Fruit fly (Drosophila melanogaster) whole organism, embryonic: Measurements from ENCODE around the gene Eo.

Experiments used
- Atf3 ChIP-seq: fragments of 200-800 bp; sonication (Bioruptor generic); optimal IDR thresholded peaks from 3 replicates; lab custom pipeline; 2016; ENCODE audit warnings: missing biosample characterization, missing genetic modification characterization
- CG10565 ChIP-seq: fragments of 200-800 bp; sonication (Bioruptor generic); optimal IDR thresholded peaks from 3 replicates; lab custom pipeline; 2016; ENCODE audit warnings: missing biosample characterization, mild to moderate bottlenecking, missing genetic modification characterization
- CG12299 ChIP-seq: fragments of 200-800 bp; sonication (Bioruptor generic); optimal IDR thresholded peaks from 2 replicates; lab custom pipeline; 2018; ENCODE audit warnings: missing biosample characterization, mild to moderate bottlenecking, missing genetic modification characterization
- CG14014 ChIP-seq: fragments of 200-800 bp; sonication (Bioruptor generic); IDR thresholded peaks from 2 replicates; pipeline ENCODE4 v1.3.6; 2022; ENCODE audit warnings: missing biosample characterization, missing genetic modification characterization
- CG15479 ChIP-seq: fragments of 200-800 bp; sonication (Bioruptor generic); optimal IDR thresholded peaks from 3 replicates; lab custom pipeline; 2019; ENCODE audit warnings: missing biosample characterization, mild to moderate bottlenecking, missing genetic modification characterization, moderate library complexity
- CG1647 ChIP-seq: fragments of 200-800 bp; sonication (Bioruptor generic); optimal IDR thresholded peaks from 3 replicates; lab custom pipeline; 2016; ENCODE audit warnings: missing biosample characterization, missing genetic modification characterization
- CG17361 ChIP-seq: fragments of 200-800 bp; sonication (Bioruptor generic); IDR thresholded peaks from 3 replicates; pipeline ENCODE4 v1.3.6; 2022; ENCODE audit warnings: missing biosample characterization, missing genetic modification characterization
- CG30403 ChIP-seq: fragments of 200-800 bp; sonication (Bioruptor generic); optimal IDR thresholded peaks from 3 replicates; lab custom pipeline; 2016; ENCODE audit warnings: missing biosample characterization, missing genetic modification characterization
- CG31365 ChIP-seq: fragments of 200-800 bp; sonication (Bioruptor generic); optimal IDR thresholded peaks from 2 replicates; lab custom pipeline; 2018; ENCODE audit warnings: missing biosample characterization, mild to moderate bottlenecking, missing genetic modification characterization
- CG3163 ChIP-seq: fragments of 200-800 bp; sonication (Bioruptor generic); optimal IDR thresholded peaks from 3 replicates; lab custom pipeline; 2016; ENCODE audit warnings: missing biosample characterization, missing genetic modification characterization
- CG32767 ChIP-seq: fragments of 200-800 bp; sonication (Bioruptor generic); IDR thresholded peaks from 2 replicates; pipeline ENCODE4 v1.3.6; 2022; ENCODE audit warnings: missing biosample characterization, missing genetic modification characterization
- D19A ChIP-seq: fragments of 200-800 bp; optimal IDR thresholded peaks from 3 replicates; lab custom pipeline; 2019; ENCODE audit warnings: missing biosample characterization, mild to moderate bottlenecking, missing genetic modification characterization, moderate library complexity
- Dek ChIP-seq: fragments of 200-800 bp; sonication (Bioruptor generic); optimal IDR thresholded peaks from 3 replicates; lab custom pipeline; 2019; ENCODE audit warnings: missing biosample characterization, mild to moderate bottlenecking, missing genetic modification characterization, moderate library complexity
- Dip3 ChIP-seq: fragments of 200-800 bp; sonication (Bioruptor generic); optimal IDR thresholded peaks from 3 replicates; lab custom pipeline; 2016; ENCODE audit warnings: missing biosample characterization, missing genetic modification characterization
- Dll ChIP-seq: fragments of 200-800 bp; sonication (Bioruptor generic); IDR thresholded peaks from 4 replicates; pipeline ENCODE4 v1.3.6; 2022; ENCODE audit warnings: missing biosample characterization, missing genetic modification characterization; ENCODE audit not compliant: partially characterized antibody
- HLHmδ ChIP-seq: fragments of 200-800 bp; sonication (Bioruptor generic); optimal IDR thresholded peaks from 2 replicates; lab custom pipeline; 2018; ENCODE audit warnings: missing biosample characterization, mild to moderate bottlenecking, missing genetic modification characterization, moderate library complexity
- Hey ChIP-seq: fragments of 200-800 bp; sonication (Bioruptor generic); optimal IDR thresholded peaks from 3 replicates; lab custom pipeline; 2018; ENCODE audit warnings: missing biosample characterization, mild to moderate bottlenecking, missing genetic modification characterization
- MBD-R2 ChIP-seq: fragments of 200-800 bp; sonication (Bioruptor generic); IDR thresholded peaks from 2 replicates; pipeline ENCODE4 v1.3.6; 2022; ENCODE audit warnings: missing biosample characterization, missing genetic modification characterization
- Mad ChIP-seq: fragments of 200-800 bp; sonication (Bioruptor generic); optimal IDR thresholded peaks from 2 replicates; lab custom pipeline; 2016; ENCODE audit warnings: missing biosample characterization, missing genetic modification characterization
- NK7.1 ChIP-seq: fragments of 200-800 bp; sonication (Bioruptor generic); optimal IDR thresholded peaks from 3 replicates; lab custom pipeline; 2016; ENCODE audit warnings: missing biosample characterization, missing genetic modification characterization
- Ptx1 ChIP-seq: fragments of 200-800 bp; sonication (Bioruptor generic); IDR thresholded peaks from 2 replicates; pipeline ENCODE4 v1.3.6; 2022; ENCODE audit warnings: missing biosample characterization, missing genetic modification characterization
- Six4 ChIP-seq: fragments of 200-800 bp; sonication (Bioruptor generic); optimal IDR thresholded peaks from 2 replicates; lab custom pipeline; 2016; ENCODE audit warnings: missing biosample characterization, missing genetic modification characterization
- YL-1 ChIP-seq: fragments of 200-800 bp; sonication (Bioruptor generic); optimal IDR thresholded peaks from 3 replicates; lab custom pipeline; 2017; ENCODE audit warnings: missing biosample characterization, mild to moderate bottlenecking, missing genetic modification characterization
- amos ChIP-seq: fragments of 200-800 bp; sonication (Bioruptor generic); IDR thresholded peaks from 2 replicates; pipeline ENCODE4 v1.3.6; 2022; ENCODE audit warnings: missing biosample characterization, missing genetic modification characterization; ENCODE audit not compliant: partially characterized antibody
- chm ChIP-seq: fragments of 200-800 bp; sonication (Bioruptor generic); IDR thresholded peaks from 2 replicates; pipeline ENCODE4 v1.3.6; 2022; ENCODE audit warnings: missing biosample characterization, missing genetic modification characterization
- dati ChIP-seq: fragments of 200-800 bp; sonication (Bioruptor generic); IDR thresholded peaks from 2 replicates; pipeline ENCODE4 v1.3.6; 2022; ENCODE audit warnings: missing biosample characterization, missing genetic modification characterization
- dpn ChIP-seq, 2 experiments: fragments of 200-800 bp; sonication (Bioruptor generic); optimal IDR thresholded peaks; 3 replicates each; lab custom pipeline; 2016; ENCODE audit warnings: missing biosample characterization in 2 of 2, missing genetic modification characterization in 2 of 2
- ems ChIP-seq: fragments of 200-800 bp; sonication (Bioruptor generic); optimal IDR thresholded peaks from 3 replicates; lab custom pipeline; 2016; ENCODE audit warnings: missing biosample characterization, missing genetic modification characterization
- en ChIP-seq: fragments of 200-800 bp; sonication (Bioruptor generic); optimal IDR thresholded peaks from 2 replicates; lab custom pipeline; 2016; ENCODE audit warnings: missing biosample characterization, missing genetic modification characterization
- ewg ChIP-seq: fragments of 200-800 bp; sonication (Bioruptor generic); optimal IDR thresholded peaks from 3 replicates; lab custom pipeline; 2017; ENCODE audit warnings: mild to moderate bottlenecking, missing biosample characterization, missing genetic modification reagents, missing genetic modification characterization
- fd3F ChIP-seq: fragments of 200-800 bp; sonication (Bioruptor generic); optimal IDR thresholded peaks from 2 replicates; lab custom pipeline; 2018; ENCODE audit warnings: missing biosample characterization, mild to moderate bottlenecking, missing genetic modification characterization, moderate library complexity
- fd64A ChIP-seq: fragments of 200-800 bp; sonication (Bioruptor generic); optimal IDR thresholded peaks from 3 replicates; lab custom pipeline; 2018; ENCODE audit warnings: missing biosample characterization, mild to moderate bottlenecking, missing genetic modification characterization
- gcm2 ChIP-seq: fragments of 200-800 bp; sonication (Bioruptor generic); optimal IDR thresholded peaks from 2 replicates; lab custom pipeline; 2016; ENCODE audit warnings: missing biosample characterization, missing genetic modification characterization
- gem ChIP-seq: fragments of 200-800 bp; sonication (Bioruptor generic); optimal IDR thresholded peaks from 2 replicates; lab custom pipeline; 2019; ENCODE audit warnings: missing biosample characterization, mild to moderate bottlenecking, missing genetic modification characterization, moderate library complexity
- grau ChIP-seq: fragments of 200-800 bp; optimal IDR thresholded peaks from 3 replicates; lab custom pipeline; 2019; ENCODE audit warnings: missing biosample characterization, mild to moderate bottlenecking, missing genetic modification characterization, moderate library complexity
- gsb-n ChIP-seq: fragments of 200-800 bp; sonication (Bioruptor generic); optimal IDR thresholded peaks from 3 replicates; lab custom pipeline; 2018; ENCODE audit warnings: missing biosample characterization, mild to moderate bottlenecking, missing genetic modification characterization
- ham ChIP-seq: fragments of 200-800 bp; sonication (Bioruptor generic); IDR thresholded peaks from 2 replicates; pipeline ENCODE4 v1.3.6; 2022; ENCODE audit warnings: missing biosample characterization, missing genetic modification characterization
- lilli ChIP-seq: fragments of 200-800 bp; sonication (Bioruptor generic); optimal IDR thresholded peaks from 3 replicates; lab custom pipeline; 2016; ENCODE audit warnings: missing biosample characterization, missing genetic modification characterization
- maf-S ChIP-seq: fragments of 200-800 bp; sonication (Bioruptor generic); optimal IDR thresholded peaks from 2 replicates; lab custom pipeline; 2016; ENCODE audit warnings: missing biosample characterization, missing genetic modification characterization
- nmo ChIP-seq: fragments of 200-800 bp; sonication (Bioruptor generic); optimal IDR thresholded peaks from 2 replicates; lab custom pipeline; 2018; ENCODE audit warnings: missing biosample characterization, mild to moderate bottlenecking, missing genetic modification characterization, moderate library complexity
- nom ChIP-seq: fragments of 200-800 bp; sonication (Bioruptor generic); optimal IDR thresholded peaks from 2 replicates; lab custom pipeline; 2017; ENCODE audit warnings: missing biosample characterization, missing genetic modification characterization, mild to moderate bottlenecking, moderate library complexity, missing genetic modification reagents
- phol ChIP-seq: fragments of 200-800 bp; sonication (Bioruptor generic); optimal IDR thresholded peaks from 3 replicates; lab custom pipeline; 2018; ENCODE audit warnings: missing biosample characterization, mild to moderate bottlenecking, missing genetic modification characterization, moderate library complexity
- rib ChIP-seq: fragments of 200-800 bp; sonication (Bioruptor generic); IDR thresholded peaks from 2 replicates; pipeline ENCODE4 v1.3.6; 2022; ENCODE audit warnings: missing biosample characterization, missing genetic modification characterization
- sim ChIP-seq: fragments of 200-800 bp; sonication (Bioruptor generic); IDR thresholded peaks from 2 replicates; pipeline ENCODE4 v1.3.6; 2022; ENCODE audit warnings: missing biosample characterization, missing genetic modification characterization
- slou ChIP-seq: fragments of 200-800 bp; sonication (Bioruptor generic); optimal IDR thresholded peaks from 3 replicates; lab custom pipeline; 2016; ENCODE audit warnings: missing biosample characterization, missing genetic modification characterization
- sna ChIP-seq: fragments of 200-800 bp; sonication (Bioruptor generic); IDR thresholded peaks from 2 replicates; pipeline ENCODE4 v1.3.6; 2022; ENCODE audit warnings: missing biosample characterization, missing genetic modification characterization; ENCODE audit not compliant: partially characterized antibody
- usp ChIP-seq: fragments of >200 bp; optimal IDR thresholded peaks from 2 replicates; lab custom pipeline; 2017; ENCODE audit warnings: missing biosample characterization, missing genetic modification characterization
- vfl ChIP-seq: fragments of 200-800 bp; sonication (Bioruptor generic); optimal IDR thresholded peaks from 2 replicates; lab custom pipeline; 2016; ENCODE audit warnings: missing biosample characterization, missing genetic modification characterization
- wdn ChIP-seq: fragments of 200-800 bp; sonication (Bioruptor generic); IDR thresholded peaks from 2 replicates; pipeline ENCODE4 v1.3.6; 2022; ENCODE audit warnings: missing biosample characterization, missing genetic modification characterization
- wor ChIP-seq: fragments of 200-800 bp; sonication (Bioruptor generic); IDR thresholded peaks from 2 replicates; pipeline ENCODE4 v1.3.6; 2022; ENCODE audit warnings: missing biosample characterization, missing genetic modification characterization

Eo gene

dm6 chrX:14952845-14953720 lies 34.5 kb upstream of the Eo start, which contains the start of gene pdgy (continued):
- TF ChIP-seq D19A (tag; lab: Kevin White, UChicago): peak; percentile 39
- no peak for TF ChIP-seq fd3F
- no peak for TF ChIP-seq Six4 (GFP tag; lab: Kevin White, UChicago)
- no peak for TF ChIP-seq Dek (tag; lab: Kevin White, UChicago)
- TF ChIP-seq NK7.1 (GFP tag; lab: Kevin White, UChicago): no peak
- no peak for TF ChIP-seq amos (GFP tag; lab: Robert Waterston, UW)
- no peak for TF ChIP-seq en (GFP tag; lab: Kevin White, UChicago)
- TF ChIP-seq nmo (GFP tag; lab: Kevin White, UChicago): no peak
- no peak for TF ChIP-seq gsb-n (tag; lab: Kevin White, UChicago)
- no peak for TF ChIP-seq sim (GFP tag; lab: Robert Waterston, UW)
- TF ChIP-seq maf-S (GFP tag; lab: Kevin White, UChicago): no peak
- TF ChIP-seq dpn (GFP tag; optimal IDR thresholded peaks at IDR 0.05; lab: Kevin White, UChicago): no peak
- no peak for TF ChIP-seq usp (GFP tag; lab: Kevin White, UChicago)
- TF ChIP-seq dati: no peak
- no peak for TF ChIP-seq CG15479 (GFP tag; lab: Kevin White, UChicago)
- TF ChIP-seq ems (GFP tag; lab: Kevin White, UChicago): no peak
- peak; percentile 100 for TF ChIP-seq nom (GFP tag; lab: Kevin White, UChicago)
- no peak for TF ChIP-seq gcm2 (GFP tag; lab: Kevin White, UChicago)
- no peak for TF ChIP-seq grau (tag; lab: Kevin White, UChicago)
- no peak for TF ChIP-seq sna (GFP tag; lab: Robert Waterston, UW)
- TF ChIP-seq Mad: no peak
- no peak for TF ChIP-seq wdn (GFP tag; lab: Robert Waterston, UW)
- no peak for TF ChIP-seq fd64A (GFP tag; lab: Kevin White, UChicago)
- TF ChIP-seq slou (GFP tag; lab: Kevin White, UChicago): no peak
- TF ChIP-seq CG12299 (tag; lab: Kevin White, UChicago): no peak
- TF ChIP-seq Dll (GFP tag; lab: Robert Waterston, UW): no peak
- TF ChIP-seq CG32767 (GFP tag; lab: Robert Waterston, UW): no peak
- TF ChIP-seq CG10565 (GFP tag; lab: Kevin White, UChicago): no peak
- TF ChIP-seq ham (GFP tag; lab: Robert Waterston, UW): no peak
- no peak for TF ChIP-seq CG3163
- TF ChIP-seq CG30403 (GFP tag; lab: Kevin White, UChicago): no peak
- no peak for TF ChIP-seq CG14014 (GFP tag; lab: Robert Waterston, UW)
- TF ChIP-seq CG17361: peak; percentile 54; the same call in 1 of the 3 replicates
- no peak for TF ChIP-seq vfl (GFP tag; lab: Kevin White, UChicago)
- TF ChIP-seq Ptx1 (GFP tag; lab: Robert Waterston, UW): 0 out of 2 replicates have a peak, but pooled peaks have one; percentile 14
- TF ChIP-seq Dip3 (GFP tag; lab: Kevin White, UChicago): no peak
- TF ChIP-seq MBD-R2 (GFP tag; lab: Robert Waterston, UW): no peak
- TF ChIP-seq lilli (GFP tag; lab: Kevin White, UChicago): no peak
- peak; percentile 65 for TF ChIP-seq chm (GFP tag; lab: Robert Waterston, UW)
- TF ChIP-seq phol: no peak
- TF ChIP-seq HLHmδ (GFP tag; lab: Kevin White, UChicago): peak; percentile 11
- no peak for TF ChIP-seq Hey
- no peak for TF ChIP-seq rib (GFP tag; lab: Robert Waterston, UW)
- no peak for TF ChIP-seq Atf3 (GFP tag; lab: Kevin White, UChicago)
- no peak for TF ChIP-seq CG1647 (GFP tag; lab: Kevin White, UChicago)
- TF ChIP-seq ewg: peak; percentile 24
- TF ChIP-seq CG31365 (tag; lab: Kevin White, UChicago): no peak
- TF ChIP-seq YL-1 (GFP tag; lab: Kevin White, UChicago): no peak
- no peak for TF ChIP-seq gem (tag; lab: Kevin White, UChicago)
- TF ChIP-seq wor (GFP tag; lab: Robert Waterston, UW): no peak
